Worm (Caenorhabditis elegans) whole organism, L2 larva: Measurements from ENCODE around the gene aat-3.

Experiments used
- R02D3.7 ChIP-seq: fragments of 150-350 bp; optimal IDR thresholded peaks from 2 replicates; lab custom pipeline; 2014; ENCODE audit warnings: missing biosample characterization, missing genetic modification characterization
- blmp-1 ChIP-seq: sonication (generic microtip); optimal IDR thresholded peaks from 2 replicates; lab custom pipeline; 2017; ENCODE audit warnings: missing genetic modification characterization, mild to moderate bottlenecking, missing compliant biosample characterization, antibody characterized with exemption, moderate library complexity; ENCODE audit not compliant: insufficient read depth
- elt-1 ChIP-seq: fragments of 150-350 bp; optimal IDR thresholded peaks from 2 replicates; lab custom pipeline; 2014; ENCODE audit warnings: missing biosample characterization, missing genetic modification characterization
- fos-1 ChIP-seq: fragments of 150-350 bp; optimal IDR thresholded peaks from 2 replicates; lab custom pipeline; 2014; ENCODE audit warnings: missing biosample characterization, missing genetic modification characterization
- lin-11 ChIP-seq: fragments of 150-350 bp; sonication (generic microtip); optimal IDR thresholded peaks from 2 replicates; lab custom pipeline; 2014; ENCODE audit warnings: missing biosample characterization, missing genetic modification characterization, inconsistent platforms, mixed read lengths
- lin-39 ChIP-seq: fragments of 150-350 bp; optimal IDR thresholded peaks from 2 replicates; lab custom pipeline; 2014; ENCODE audit warnings: missing biosample characterization, missing genetic modification reagents, missing genetic modification characterization
- nhr-12 ChIP-seq: fragments of 150-350 bp; optimal IDR thresholded peaks from 2 replicates; lab custom pipeline; 2014; ENCODE audit warnings: missing biosample characterization, missing genetic modification characterization
- nhr-237 ChIP-seq: fragments of 150-350 bp; optimal IDR thresholded peaks from 2 replicates; lab custom pipeline; 2014; ENCODE audit warnings: missing biosample characterization, missing genetic modification characterization
- nhr-77 ChIP-seq: fragments of 150-350 bp; optimal IDR thresholded peaks from 2 replicates; lab custom pipeline; 2014; ENCODE audit warnings: missing biosample characterization, missing genetic modification characterization
- unc-62 ChIP-seq: fragments of 150-350 bp; optimal IDR thresholded peaks from 2 replicates; lab custom pipeline; 2014; ENCODE audit warnings: missing biosample characterization, missing genetic modification reagents, missing genetic modification characterization
- ztf-11 ChIP-seq: sonication (generic microtip); optimal IDR thresholded peaks from 2 replicates; lab custom pipeline; 2017; ENCODE audit warnings: missing biosample characterization, missing genetic modification characterization

DNA sequence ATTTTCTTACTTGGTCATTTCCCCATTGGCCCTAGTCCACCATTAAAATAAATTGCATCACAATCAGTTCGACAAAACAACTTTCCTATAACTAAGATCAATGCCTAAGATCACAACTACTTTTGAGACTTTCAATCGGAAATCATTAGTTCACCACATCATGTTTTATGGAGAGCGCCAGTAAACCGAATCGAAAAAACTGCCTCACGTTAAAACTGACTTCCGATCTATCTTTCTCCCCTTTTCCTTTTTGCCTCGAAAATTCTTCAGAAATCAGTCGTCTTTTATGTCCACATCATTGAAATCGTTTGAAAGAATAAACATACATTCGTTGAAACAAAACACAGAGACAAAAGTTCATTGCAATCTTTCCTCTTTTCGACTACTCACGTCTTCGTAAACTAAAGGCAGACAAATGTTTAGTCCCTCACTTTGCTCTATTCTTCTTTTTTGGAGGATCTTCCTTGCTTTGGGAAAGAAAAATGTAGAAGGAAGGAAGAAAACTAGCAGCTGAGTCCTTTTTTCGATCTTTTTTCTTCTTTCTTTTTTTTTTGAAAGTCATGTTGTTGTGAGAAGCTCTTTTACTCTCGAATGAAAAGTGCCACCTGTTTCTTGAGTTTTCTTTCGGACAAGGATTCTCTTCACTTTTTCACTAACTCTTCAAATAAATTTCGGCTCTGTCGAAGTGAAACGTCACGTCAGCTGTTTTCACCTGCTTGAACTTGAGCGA, 43.1 kb downstream of the aat-3 start:
- no peak for TF ChIP-seq nhr-12 (tag; lab: Kevin White, UChicago)
- TF ChIP-seq R02D3.7 (tag; lab: Kevin White, UChicago), result no peak
- no peak for TF ChIP-seq unc-62 (GFP tag; lab: Kevin White, UChicago)
- no peak for TF ChIP-seq ztf-11 (tag; lab: Kevin White, UChicago)
- TF ChIP-seq lin-39 (tag; lab: Kevin White, UChicago), result no peak
- no peak for TF ChIP-seq lin-11 (tag; lab: Kevin White, UChicago)
- no peak for TF ChIP-seq nhr-237 (tag; lab: Kevin White, UChicago)
- no peak for TF ChIP-seq fos-1 (tag; lab: Kevin White, UChicago)
- no peak for TF ChIP-seq nhr-77
- no peak for TF ChIP-seq elt-1 (tag; lab: Kevin White, UChicago)
- no peak for TF ChIP-seq blmp-1
